Worm (Caenorhabditis elegans): ENCODE data around the gene hif-1.

ce11 chrV:20731787-20732186 lies 48.4 kb upstream of the hif-1 start, which contains the start of gene srxa-1:
- TF ChIP-seq pha-4 (tag; optimal IDR thresholded peaks at IDR 0.05) (no peak), ceh-9 (tag; optimal IDR thresholded peaks at IDR 0.05) (no peak), ama-1 (optimal IDR thresholded peaks at IDR 0.05) (no peak), nhr-67 (tag; optimal IDR thresholded peaks at IDR 0.05) (no peak), hmg-11 (tag; optimal IDR thresholded peaks at IDR 0.05) (no peak)

Measured in whole organism, L3 larva.